Fruit fly (Drosophila melanogaster): ENCODE measurements around the gene chm.

- TF ChIP-seq psq (GFP tag; optimal IDR thresholded peaks at IDR 0.05) (no peak), Myc (optimal IDR thresholded peaks at IDR 0.05) (no peak), ey (GFP tag; optimal IDR thresholded peaks at IDR 0.05) (no peak), N (GFP tag; optimal IDR thresholded peaks at IDR 0.05) (no peak), brk (GFP tag; optimal IDR thresholded peaks at IDR 0.05) (no peak), CG9705 (GFP tag; optimal IDR thresholded peaks at IDR 0.05) (no peak), Hr83 (GFP tag; optimal IDR thresholded peaks at IDR 0.05; ENCODE audit: poor library complexity, severe bottlenecking) (no peak), br (GFP tag; optimal IDR thresholded peaks at IDR 0.05) (no peak), dl (GFP tag; optimal IDR thresholded peaks at IDR 0.05; ENCODE audit: insufficient read depth in 1 of 2, partially characterized antibody in 2 of 2) (no peak)
These were observed 30.7 kb downstream of the chm start for dm6 chr2L:7442929-7443328.

Measured in whole organism, wandering third instar larva.